Worm (Caenorhabditis elegans) whole organism, L4/young adult: ENCODE results near the gene C17H11.6.

ENCODE experiments used
- W03F9.2 ChIP-seq: fragments of 150-350 bp; optimal IDR thresholded peaks from 2 replicates; lab custom pipeline; 2014; ENCODE audit warnings: missing biosample characterization, missing genetic modification characterization
- dao-5 ChIP-seq: sonication (generic microtip); optimal IDR thresholded peaks from 2 replicates; lab custom pipeline; 2016; ENCODE audit warnings: missing genotype, missing genetic modification characterization, moderate library complexity, missing compliant biosample characterization
- him-1 ChIP-seq: sonication (generic microtip); optimal IDR thresholded peaks from 2 replicates; lab custom pipeline; 2016; ENCODE audit warnings: missing genotype, missing genetic modification reagents, missing genetic modification characterization, missing compliant biosample characterization

DNA sequence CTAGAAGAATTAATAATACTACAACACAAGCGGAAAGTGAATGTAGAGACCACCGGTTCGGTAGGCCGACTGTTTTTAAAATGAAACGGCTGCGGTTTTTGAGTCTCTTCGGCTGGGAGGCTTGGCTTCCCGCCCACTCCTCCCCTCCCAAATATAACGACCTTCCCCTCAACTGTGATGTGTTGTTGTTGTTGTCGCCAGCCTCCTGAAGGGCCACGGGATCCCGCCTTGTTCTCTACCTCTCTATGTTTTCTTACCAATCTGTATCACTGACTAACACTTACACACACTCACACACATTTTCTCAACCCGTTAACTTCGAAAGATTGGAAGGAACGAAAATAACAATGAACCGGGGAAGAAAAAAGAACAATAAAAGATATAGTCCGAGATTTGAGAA lies 30.0 kb upstream of the C17H11.6 start:
- TF ChIP-seq dao-5 (no peak), him-1 (no peak), W03F9.2 (tag; lab: Kevin White, UChicago) (no peak)
